Worm (Caenorhabditis elegans) whole organism, L3 larva: Measurements from ENCODE around the gene trap-3.

Source experiments
- ceh-82 ChIP-seq: fragments of 150-350 bp; optimal IDR thresholded peaks from 2 replicates; lab custom pipeline; 2014; ENCODE audit warnings: missing biosample characterization, missing genetic modification characterization
- daf-12 ChIP-seq: fragments of 150-350 bp; optimal IDR thresholded peaks from 2 replicates; lab custom pipeline; 2014; ENCODE audit warnings: missing biosample characterization, missing genetic modification reagents, missing genetic modification characterization
- nhr-11 ChIP-seq: fragments of 150-350 bp; optimal IDR thresholded peaks from 2 replicates; lab custom pipeline; 2014; ENCODE audit warnings: missing biosample characterization, missing genetic modification characterization
- unc-62 ChIP-seq: fragments of 150-350 bp; sonication (generic microtip); optimal IDR thresholded peaks from 4 replicates; lab custom pipeline; 2014; ENCODE audit warnings: missing biosample characterization, missing genetic modification reagents, missing genetic modification characterization

DNA sequence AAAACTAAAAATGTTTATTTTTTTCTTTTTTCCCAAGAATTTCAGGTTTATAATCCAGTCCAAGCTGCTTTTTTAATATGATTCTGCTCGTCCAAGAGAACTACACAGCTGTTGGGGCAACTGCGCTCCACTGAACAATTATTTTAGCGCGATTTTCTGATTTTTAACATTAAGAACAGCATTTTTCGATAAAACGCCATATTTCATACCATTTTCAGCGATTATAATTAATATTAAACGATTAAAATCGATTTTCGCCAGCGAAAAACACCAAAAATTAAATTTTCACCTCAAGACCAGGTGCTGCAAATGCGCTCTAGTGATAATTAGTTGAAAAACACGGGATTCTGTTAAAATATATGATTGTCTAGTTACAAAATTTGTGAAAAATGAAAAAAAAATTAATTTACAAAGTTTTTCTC is 1.0 kb downstream of the trap-3 start:
- TF ChIP-seq daf-12 (tag; lab: Kevin White, UChicago) (no peak), unc-62 (GFP tag; lab: Kevin White, UChicago) (no peak), ceh-82 (tag; lab: Kevin White, UChicago) (no peak), nhr-11 (no peak)
